Worm (Caenorhabditis elegans): ENCODE data around the gene nlp-21.

DNA sequence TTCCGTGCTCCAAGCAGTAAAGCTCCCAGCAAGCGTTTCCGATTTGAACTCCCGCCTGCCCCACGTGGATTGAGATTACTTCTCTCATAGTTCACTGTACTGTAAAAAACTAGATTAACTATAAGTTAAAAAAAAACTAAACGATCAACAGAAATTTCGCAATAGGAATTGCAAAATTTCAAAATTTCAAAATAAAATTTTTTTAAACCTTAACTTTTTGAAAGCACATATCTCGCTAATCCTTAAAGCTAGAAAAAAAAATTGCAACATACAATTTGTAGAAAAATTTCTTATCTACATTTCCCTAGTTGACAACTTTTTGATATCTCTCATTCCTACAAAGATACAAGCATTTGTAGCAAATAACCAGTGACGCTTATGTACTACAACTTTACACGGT lies 21.4 kb downstream of the nlp-21 start, which contains the start of gene tba-7:
- TF ChIP-seq aly-2 (tag; optimal IDR thresholded peaks at IDR 0.05) (no peak), nfya-1 (tag; optimal IDR thresholded peaks at IDR 0.05; ENCODE audit: insufficient read depth) (no peak), fkh-2 (tag; optimal IDR thresholded peaks at IDR 0.05) (no peak), zag-1 (tag; optimal IDR thresholded peaks at IDR 0.05) (no peak), ama-1 (optimal IDR thresholded peaks at IDR 0.05) (no peak), lin-39 (tag; optimal IDR thresholded peaks at IDR 0.05) (no peak), ceh-16 (tag; optimal IDR thresholded peaks at IDR 0.05) (no peak), skn-1 (tag; optimal IDR thresholded peaks at IDR 0.05) (no peak), ztf-11 (tag; optimal IDR thresholded peaks at IDR 0.05) (no peak), eor-1 (tag; optimal IDR thresholded peaks at IDR 0.05) (no peak), ceh-82 (tag; optimal IDR thresholded peaks at IDR 0.05) (no peak), snpc-4 (tag; optimal IDR thresholded peaks at IDR 0.05) (no peak), egl-27 (tag; optimal IDR thresholded peaks at IDR 0.05) (no peak)

Measured in whole organism, L3 larva.